Worm (Caenorhabditis elegans) whole organism, young adult: ENCODE results near the gene alkb-1.

ENCODE experiments used
- K12H6.12 ChIP-seq: fragments of 200-800 bp; sonication (Bioruptor generic); optimal IDR thresholded peaks from 2 replicates; lab custom pipeline; 2018; ENCODE audit warnings: mild to moderate bottlenecking, missing genetic modification characterization, missing compliant biosample characterization
- ama-1 ChIP-seq, 3 experiments: fragments of 150-350 bp in 1 of 3; sonication (generic microtip) in 2 of 3; optimal IDR thresholded peaks; 2 replicates each; lab custom pipeline; 2014 to 2018; ENCODE audit warnings: missing biosample characterization in 2 of 3, missing genetic modification characterization in 2 of 3, missing genetic modification reagents in 2 of 3
- aptf-2 ChIP-seq: fragments of 200-800 bp; sonication (Bioruptor generic); conservative IDR thresholded peaks from 2 replicates; pipeline ENCODE4 v1.3.6; 2022; ENCODE audit warnings: missing genetic modification reagents, missing genetic modification characterization, missing compliant biosample characterization
- bed-1 ChIP-seq: fragments of 200-800 bp; sonication (Bioruptor generic); IDR thresholded peaks from 2 replicates; pipeline ENCODE4 v1.3.6; 2022; ENCODE audit warnings: missing genetic modification reagents, missing genetic modification characterization, missing compliant biosample characterization
- dpl-1 ChIP-seq: fragments of 150-350 bp; optimal IDR thresholded peaks from 2 replicates; lab custom pipeline; 2014; ENCODE audit warnings: missing biosample characterization, missing genetic modification reagents, missing genetic modification characterization
- him-1 ChIP-seq: sonication (generic microtip); optimal IDR thresholded peaks from 2 replicates; lab custom pipeline; 2016; ENCODE audit warnings: missing genotype, missing genetic modification reagents, missing genetic modification characterization, missing compliant biosample characterization
- hlh-12 ChIP-seq: sonication (generic microtip); optimal IDR thresholded peaks from 2 replicates; lab custom pipeline; 2016; ENCODE audit warnings: missing genetic modification characterization, missing compliant biosample characterization
- lin-54 ChIP-seq: fragments of 200-800 bp; sonication (Bioruptor generic); optimal IDR thresholded peaks from 2 replicates; lab custom pipeline; 2018; ENCODE audit warnings: mild to moderate bottlenecking, missing genetic modification characterization, missing compliant biosample characterization
- nfya-2 ChIP-seq: fragments of 200-800 bp; sonication (Bioruptor generic); IDR thresholded peaks from 2 replicates; pipeline ENCODE4 v1.3.6; 2022; ENCODE audit warnings: missing genetic modification reagents, missing genetic modification characterization, missing compliant biosample characterization
- unc-130 ChIP-seq: sonication (generic microtip); optimal IDR thresholded peaks from 2 replicates; lab custom pipeline; 2016; ENCODE audit warnings: missing genetic modification reagents, missing genetic modification characterization, missing compliant biosample characterization
- ztf-18 ChIP-seq: sonication (generic microtip); optimal IDR thresholded peaks from 2 replicates; lab custom pipeline; 2016; ENCODE audit warnings: missing genotype, mild to moderate bottlenecking, missing genetic modification characterization, missing compliant biosample characterization
- ztf-25 ChIP-seq: fragments of 200-800 bp; sonication (Bioruptor generic); IDR thresholded peaks from 2 replicates; pipeline ENCODE4 v1.3.6; 2022; ENCODE audit warnings: missing genetic modification reagents, missing genetic modification characterization, missing compliant biosample characterization
- ztf-6 ChIP-seq: fragments of 200-800 bp; sonication (Bioruptor generic); IDR thresholded peaks from 2 replicates; pipeline ENCODE4 v1.3.6; 2022; ENCODE audit warnings: missing genetic modification reagents, missing genetic modification characterization, missing compliant biosample characterization

ce11 chrII:1397703-1398102, 14.5 kb upstream of the alkb-1 start, which contains the start of gene F54D12.8:
- TF ChIP-seq ztf-6 (GFP tag; lab: Robert Waterston, UW), result no peak
- TF ChIP-seq him-1, result no peak
- TF ChIP-seq lin-54 (GFP tag; lab: Kevin White, UChicago), result no peak
- no peak for TF ChIP-seq unc-130
- no peak for TF ChIP-seq bed-1
- no peak for TF ChIP-seq aptf-2 (GFP tag; lab: Robert Waterston, UW)
- TF ChIP-seq nfya-2 (GFP tag; lab: Robert Waterston, UW), result no peak
- no peak for TF ChIP-seq K12H6.12 (tag; lab: Kevin White, UChicago)
- no peak for TF ChIP-seq ztf-25 (GFP tag; lab: Robert Waterston, UW)
- TF ChIP-seq hlh-12, result no peak
- TF ChIP-seq ztf-18 (tag; lab: Kevin White, UChicago), result no peak
- no peak for TF ChIP-seq ama-1 (optimal IDR thresholded peaks at IDR 0.05; lab: Kevin White, UChicago)
- no peak for TF ChIP-seq ama-1 (GFP tag; optimal IDR thresholded peaks at IDR 0.05; lab: Kevin White, UChicago)
- TF ChIP-seq dpl-1 (GFP tag; lab: Kevin White, UChicago), result no peak
